Fruit fly (Drosophila melanogaster) whole organism, pupa: Measurements from ENCODE around the gene CG15563.

Source experiments
- CG10348 ChIP-seq: fragments of 200-800 bp; sonication (Bioruptor generic); IDR thresholded peaks from 2 replicates; pipeline ENCODE4 v1.3.6; 2022; ENCODE audit warnings: missing biosample characterization, missing genetic modification characterization
- CG13204 ChIP-seq: fragments of 200-800 bp; sonication (Bioruptor generic); optimal IDR thresholded peaks from 2 replicates; lab custom pipeline; 2018; ENCODE audit warnings: missing biosample characterization, mild to moderate bottlenecking, missing genetic modification characterization, moderate library complexity
- CG15710 ChIP-seq: fragments of 200-800 bp; sonication (Bioruptor generic); optimal IDR thresholded peaks from 2 replicates; lab custom pipeline; 2018; ENCODE audit warnings: missing biosample characterization, mild to moderate bottlenecking, missing genetic modification characterization, moderate library complexity
- CG34367 ChIP-seq: fragments of 200-800 bp; sonication (Bioruptor generic); optimal IDR thresholded peaks from 2 replicates; lab custom pipeline; 2018; ENCODE audit warnings: missing biosample characterization, mild to moderate bottlenecking, missing genetic modification characterization
- CG4496 ChIP-seq: fragments of 200-800 bp; sonication (Bioruptor generic); IDR thresholded peaks from 3 replicates; pipeline ENCODE4 v1.3.6; 2022; ENCODE audit warnings: missing biosample characterization, missing genetic modification characterization
- CG8301 ChIP-seq: fragments of 200-800 bp; sonication (Bioruptor generic); optimal IDR thresholded peaks from 2 replicates; lab custom pipeline; 2018; ENCODE audit warnings: missing biosample characterization, mild to moderate bottlenecking, missing genetic modification characterization
- D1 ChIP-seq: fragments of 200-800 bp; sonication (Bioruptor generic); optimal IDR thresholded peaks from 2 replicates; lab custom pipeline; 2018; ENCODE audit warnings: missing biosample characterization, mild to moderate bottlenecking, missing genetic modification characterization, moderate library complexity
- EcR ChIP-seq: fragments of 200-800 bp; sonication (Bioruptor generic); optimal IDR thresholded peaks from 3 replicates; lab custom pipeline; 2019; ENCODE audit warnings: missing biosample characterization, missing genetic modification characterization, mild to moderate bottlenecking, moderate library complexity, missing genetic modification reagents
- Pif1A ChIP-seq: fragments of 200-800 bp; sonication (Bioruptor generic); optimal IDR thresholded peaks from 3 replicates; lab custom pipeline; 2016; ENCODE audit warnings: missing biosample characterization, missing genetic modification characterization
- gl ChIP-seq: fragments of 200-800 bp; sonication (Bioruptor generic); optimal IDR thresholded peaks from 2 replicates; lab custom pipeline; 2018; ENCODE audit warnings: missing biosample characterization, mild to moderate bottlenecking, missing genetic modification characterization
- rn ChIP-seq: fragments of 200-800 bp; sonication (Bioruptor generic); IDR thresholded peaks from 2 replicates; pipeline ENCODE4 v1.3.6; 2022; ENCODE audit warnings: missing biosample characterization, missing genetic modification characterization

- TF ChIP-seq gl: no peak
- TF ChIP-seq CG8301: no peak
- no peak for TF ChIP-seq Pif1A (GFP tag; lab: Kevin White, UChicago)
- TF ChIP-seq CG13204 (GFP tag; lab: Kevin White, UChicago): no peak
- TF ChIP-seq EcR: no peak
- no peak for TF ChIP-seq CG4496 (GFP tag; lab: Robert Waterston, UW)
- TF ChIP-seq CG34367 (tag; lab: Kevin White, UChicago): no peak
- no peak for TF ChIP-seq rn (GFP tag; lab: Robert Waterston, UW)
- no peak for TF ChIP-seq CG10348 (GFP tag; lab: Robert Waterston, UW)
- no peak for TF ChIP-seq CG15710 (tag; lab: Kevin White, UChicago)
- TF ChIP-seq D1 (tag; lab: Kevin White, UChicago): no peak
These were observed 31.8 kb upstream of the CG15563 start for dm6 chr3R:31263934-31264333.
